Worm (Caenorhabditis elegans) whole organism, midembryonic: Measurements from ENCODE around the gene scav-2.

ENCODE experiments used
- T22C8.4 ChIP-seq: fragments of 200-800 bp; sonication (Bioruptor generic); IDR thresholded peaks from 2 replicates; pipeline ENCODE4 v1.3.6; 2022; ENCODE audit warnings: missing genetic modification characterization, missing compliant biosample characterization
- ref-1 ChIP-seq: fragments of 200-800 bp; sonication (Bioruptor generic); conservative IDR thresholded peaks from 2 replicates; pipeline ENCODE4 v1.3.6; 2022; ENCODE audit warnings: missing genetic modification reagents, missing genetic modification characterization, missing compliant biosample characterization

DNA sequence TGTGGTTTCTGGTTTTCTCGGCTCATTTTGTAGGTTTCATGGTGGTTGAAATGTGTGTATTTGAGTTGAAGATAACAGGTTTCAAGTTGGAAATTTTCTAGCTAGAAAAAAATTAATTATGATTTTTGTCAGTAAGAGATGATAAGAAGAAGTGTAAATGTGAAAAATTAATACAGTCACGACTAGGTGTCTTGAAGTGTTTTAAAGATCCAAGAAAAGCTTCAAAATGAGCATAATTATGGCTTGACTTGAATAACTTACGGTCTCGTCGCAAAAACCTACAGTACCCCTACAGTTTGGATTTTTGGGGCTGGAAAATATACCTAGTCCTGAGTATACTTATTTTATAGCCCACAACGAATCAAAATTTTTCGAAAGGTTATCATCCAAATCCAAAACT is 15.2 kb upstream of the scav-2 start, which contains the start of gene exc-12:
- TF ChIP-seq ref-1 (GFP tag; lab: Robert Waterston, UW) (no peak), T22C8.4 (no peak)
